Worm (Caenorhabditis elegans) whole organism, mixed stage, embryonic: ENCODE data around the gene gyf-1.

Experiments
- elt-1 ChIP-seq: sonication (generic microtip); optimal IDR thresholded peaks from 2 replicates; lab custom pipeline; 2017; ENCODE audit warnings: missing genetic modification characterization, mild to moderate bottlenecking, missing compliant biosample characterization, antibody characterized with exemption, moderate library complexity, borderline replicate concordance; ENCODE audit not compliant: insufficient read depth
- lsy-2 ChIP-seq: fragments of 150-350 bp; optimal IDR thresholded peaks from 2 replicates; lab custom pipeline; 2014; ENCODE audit warnings: missing biosample characterization, missing genetic modification characterization
- mep-1 ChIP-seq: fragments of 150-350 bp; optimal IDR thresholded peaks from 2 replicates; lab custom pipeline; 2017; ENCODE audit warnings: missing biosample characterization, missing genetic modification reagents, missing genetic modification characterization, inconsistent platforms
- sptf-1 ChIP-seq: sonication (generic microtip); optimal IDR thresholded peaks from 2 replicates; lab custom pipeline; 2017; ENCODE audit warnings: mild to moderate bottlenecking, missing genetic modification characterization, moderate library complexity, missing compliant biosample characterization

- TF ChIP-seq sptf-1 (tag; lab: Kevin White, UChicago): no peak
- no peak for TF ChIP-seq lsy-2 (tag; lab: Kevin White, UChicago)
- TF ChIP-seq mep-1 (tag; lab: Kevin White, UChicago): no peak
- TF ChIP-seq elt-1 (tag; lab: Kevin White, UChicago): no peak
These were observed 47.9 kb upstream of the gyf-1 start, which contains the start of gene T19D12.5 for ce11 chrII:6636136-6636535.
